Worm (Caenorhabditis elegans): ENCODE measurements around the gene try-14.

DNA sequence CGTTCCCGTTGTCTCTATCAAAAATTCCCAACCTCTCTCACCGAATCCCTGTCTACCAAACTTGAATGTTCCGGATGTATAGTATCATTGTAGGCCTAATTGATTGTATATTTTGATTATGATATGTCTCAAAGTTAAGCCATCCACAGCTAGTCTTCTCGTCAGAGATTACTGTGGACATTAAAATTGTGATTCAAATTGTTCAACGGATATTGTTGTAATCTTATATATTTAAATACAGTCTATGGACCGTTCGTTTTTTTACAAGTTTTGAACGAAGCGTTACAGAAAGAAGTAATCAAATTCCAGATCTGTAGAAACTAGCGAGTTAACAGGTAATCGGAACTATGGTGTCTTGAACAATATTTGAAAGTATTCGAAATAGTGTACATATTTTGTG, 14.6 kb downstream of the try-14 start, which contains the start of gene F48E3.9:
- TF ChIP-seq tbx-37 (GFP tag; conservative IDR thresholded peaks at IDR 0.05) (no peak), hnd-1 (tag; optimal IDR thresholded peaks at IDR 0.05) (no peak), ama-1 (optimal IDR thresholded peaks at IDR 0.05) (no peak), pes-1 (GFP tag; IDR thresholded peaks at IDR 0.05) (no peak), tra-4 (tag; optimal IDR thresholded peaks at IDR 0.05) (no peak), tbx-11 (GFP tag; IDR thresholded peaks at IDR 0.05) (no peak), ceh-36 (tag; optimal IDR thresholded peaks at IDR 0.05) (no peak)
